Fruit fly (Drosophila melanogaster) whole organism, embryonic: Measurements from ENCODE around the gene retm.
A peak's percentile ranks its signal among the peaks of the same experiment; 100 is the strongest.

Source experiments
- Atf3 ChIP-seq: fragments of 200-800 bp; sonication (Bioruptor generic); optimal IDR thresholded peaks from 3 replicates; lab custom pipeline; 2016; ENCODE audit warnings: missing biosample characterization, missing genetic modification characterization
- B-H2 ChIP-seq: fragments of 200-800 bp; sonication (Bioruptor generic); optimal IDR thresholded peaks from 2 replicates; lab custom pipeline; 2018; ENCODE audit warnings: missing biosample characterization, mild to moderate bottlenecking, missing genetic modification characterization
- Bdp1 ChIP-seq: fragments of 200-800 bp; sonication (Bioruptor generic); optimal IDR thresholded peaks from 3 replicates; lab custom pipeline; 2016; ENCODE audit warnings: missing biosample characterization, missing genetic modification characterization
- Bteb2 ChIP-seq: fragments of 200-800 bp; sonication (Bioruptor generic); optimal IDR thresholded peaks from 2 replicates; lab custom pipeline; 2016; ENCODE audit warnings: missing biosample characterization, missing genetic modification characterization
- CG10431 ChIP-seq: fragments of 200-800 bp; sonication (Bioruptor generic); optimal IDR thresholded peaks from 3 replicates; lab custom pipeline; 2018; ENCODE audit warnings: missing biosample characterization, mild to moderate bottlenecking, missing genetic modification characterization
- CG12236 ChIP-seq: fragments of 200-800 bp; sonication (Bioruptor generic); optimal IDR thresholded peaks from 2 replicates; lab custom pipeline; 2016; ENCODE audit warnings: missing biosample characterization, missing genetic modification characterization
- CG13424 ChIP-seq: fragments of 200-800 bp; sonication (Bioruptor generic); optimal IDR thresholded peaks from 2 replicates; lab custom pipeline; 2019; ENCODE audit warnings: missing biosample characterization, mild to moderate bottlenecking, missing genetic modification characterization, moderate library complexity
- CG16779 ChIP-seq: fragments of 200-800 bp; sonication (Bioruptor generic); IDR thresholded peaks from 2 replicates; pipeline ENCODE4 v1.3.6; 2022; ENCODE audit warnings: missing biosample characterization, missing genetic modification characterization
- CG18476 ChIP-seq: fragments of 200-800 bp; sonication (Bioruptor generic); optimal IDR thresholded peaks from 2 replicates; lab custom pipeline; 2016; ENCODE audit warnings: missing biosample characterization, mild to moderate bottlenecking, missing genetic modification characterization
- CG2202 ChIP-seq: fragments of 200-800 bp; sonication (Bioruptor generic); optimal IDR thresholded peaks from 2 replicates; lab custom pipeline; 2018; ENCODE audit warnings: missing biosample characterization, mild to moderate bottlenecking, missing genetic modification characterization
- CG32532 ChIP-seq: fragments of 200-800 bp; sonication (Bioruptor generic); IDR thresholded peaks from 2 replicates; pipeline ENCODE4 v1.3.6; 2022; ENCODE audit warnings: missing biosample characterization, missing genetic modification characterization
- CG32767 ChIP-seq: fragments of 200-800 bp; sonication (Bioruptor generic); IDR thresholded peaks from 2 replicates; pipeline ENCODE4 v1.3.6; 2022; ENCODE audit warnings: missing biosample characterization, missing genetic modification characterization
- CG33213 ChIP-seq: fragments of 200-800 bp; sonication (Bioruptor generic); optimal IDR thresholded peaks from 3 replicates; lab custom pipeline; 2016; ENCODE audit warnings: missing biosample characterization, missing genetic modification characterization
- CG42726 ChIP-seq: fragments of 200-800 bp; sonication (Bioruptor generic); IDR thresholded peaks from 2 replicates; pipeline ENCODE4 v1.3.6; 2022; ENCODE audit warnings: missing biosample characterization, missing genetic modification characterization; ENCODE audit not compliant: partially characterized antibody
- CG6175 ChIP-seq: fragments of 200-800 bp; sonication (Bioruptor generic); IDR thresholded peaks from 3 replicates; pipeline ENCODE4 v1.3.6; 2022; ENCODE audit warnings: missing biosample characterization, missing genetic modification characterization
- CG7372 ChIP-seq: fragments of 200-800 bp; sonication (Bioruptor generic); IDR thresholded peaks from 2 replicates; pipeline ENCODE4 v1.3.6; 2022; ENCODE audit warnings: missing biosample characterization, missing genetic modification characterization
- CG7745 ChIP-seq: fragments of 200-800 bp; sonication (Bioruptor generic); optimal IDR thresholded peaks from 2 replicates; lab custom pipeline; 2018; ENCODE audit warnings: missing biosample characterization, mild to moderate bottlenecking, missing genetic modification characterization, moderate library complexity
- CG8089 ChIP-seq: fragments of 200-800 bp; sonication (Bioruptor generic); optimal IDR thresholded peaks from 3 replicates; lab custom pipeline; 2016; ENCODE audit warnings: missing biosample characterization, missing genetic modification characterization
- D19A ChIP-seq: fragments of 200-800 bp; optimal IDR thresholded peaks from 3 replicates; lab custom pipeline; 2019; ENCODE audit warnings: missing biosample characterization, mild to moderate bottlenecking, missing genetic modification characterization, moderate library complexity
- Dad ChIP-seq: fragments of 200-800 bp; sonication (Bioruptor generic); optimal IDR thresholded peaks from 3 replicates; lab custom pipeline; 2016; ENCODE audit warnings: missing biosample characterization, missing genetic modification characterization
- Dfd ChIP-seq, 2 experiments: fragments of >200 bp; optimal IDR thresholded peaks; 2 replicates each; lab custom pipeline; 2017; ENCODE audit warnings: missing biosample characterization in 2 of 2, missing genetic modification characterization in 2 of 2
- E2f1 ChIP-seq: fragments of 200-800 bp; sonication (Bioruptor generic); IDR thresholded peaks from 2 replicates; pipeline ENCODE4 v1.3.6; 2022; ENCODE audit warnings: missing biosample characterization, missing genetic modification characterization
- Ets65A ChIP-seq: fragments of 200-800 bp; sonication (Bioruptor generic); peaks from one replicate; lab custom pipeline; 2016; ENCODE audit warnings: missing biosample characterization, missing genetic modification characterization
- Fer2 ChIP-seq: fragments of 200-800 bp; sonication (Bioruptor generic); optimal IDR thresholded peaks from 2 replicates; lab custom pipeline; 2018; ENCODE audit warnings: missing biosample characterization, mild to moderate bottlenecking, missing genetic modification characterization, moderate library complexity
- Fer3 ChIP-seq: fragments of 200-800 bp; sonication (Bioruptor generic); optimal IDR thresholded peaks from 2 replicates; lab custom pipeline; 2018; ENCODE audit warnings: missing biosample characterization, mild to moderate bottlenecking, missing genetic modification characterization, moderate library complexity
- H2.0 ChIP-seq: fragments of 200-800 bp; sonication (Bioruptor generic); IDR thresholded peaks from 2 replicates; pipeline ENCODE4 v1.3.6; 2022; ENCODE audit warnings: missing biosample characterization, missing genetic modification characterization
- Hsf ChIP-seq: fragments of 200-800 bp; sonication (Bioruptor generic); optimal IDR thresholded peaks from 3 replicates; lab custom pipeline; 2016; ENCODE audit warnings: missing biosample characterization, missing genetic modification characterization
- Spps ChIP-seq: fragments of 200-800 bp; sonication (Bioruptor generic); optimal IDR thresholded peaks from 2 replicates; lab custom pipeline; 2018; ENCODE audit warnings: missing biosample characterization, mild to moderate bottlenecking, missing genetic modification characterization
- ash1 ChIP-seq: fragments of 200-800 bp; sonication (Bioruptor generic); optimal IDR thresholded peaks from 2 replicates; lab custom pipeline; 2018; ENCODE audit warnings: missing biosample characterization, mild to moderate bottlenecking, missing genetic modification characterization
- dmrt11E ChIP-seq: fragments of 200-800 bp; sonication (Bioruptor generic); optimal IDR thresholded peaks from 3 replicates; lab custom pipeline; 2018; ENCODE audit warnings: missing biosample characterization, mild to moderate bottlenecking, missing genetic modification characterization, moderate library complexity
- dmrt99B ChIP-seq: fragments of 200-800 bp; sonication (Bioruptor generic); optimal IDR thresholded peaks from 2 replicates; lab custom pipeline; 2018; ENCODE audit warnings: missing biosample characterization, mild to moderate bottlenecking, missing genetic modification characterization, moderate library complexity
- ems ChIP-seq: fragments of 200-800 bp; sonication (Bioruptor generic); optimal IDR thresholded peaks from 3 replicates; lab custom pipeline; 2016; ENCODE audit warnings: missing biosample characterization, missing genetic modification characterization
- fd3F ChIP-seq: fragments of 200-800 bp; sonication (Bioruptor generic); optimal IDR thresholded peaks from 2 replicates; lab custom pipeline; 2018; ENCODE audit warnings: missing biosample characterization, mild to moderate bottlenecking, missing genetic modification characterization, moderate library complexity
- grau ChIP-seq: fragments of 200-800 bp; optimal IDR thresholded peaks from 3 replicates; lab custom pipeline; 2019; ENCODE audit warnings: missing biosample characterization, mild to moderate bottlenecking, missing genetic modification characterization, moderate library complexity
- h ChIP-seq: fragments of >200 bp; optimal IDR thresholded peaks from 2 replicates; lab custom pipeline; 2017
- hkb ChIP-seq, 2 experiments: fragments of 200-800 bp in 1 of 2; fragments of >200 bp in 1 of 2; sonication (Bioruptor generic) in 1 of 2; IDR thresholded peaks in 1 of 2; optimal IDR thresholded peaks in 1 of 2; 2 replicates each; pipeline versions ENCODE4 v1.3.6 to Lab custom; 2017 to 2022; ENCODE audit warnings: missing biosample characterization in 1 of 2, missing genetic modification characterization in 1 of 2
- hth ChIP-seq: fragments of >200 bp; optimal IDR thresholded peaks from 2 replicates; lab custom pipeline; 2017; ENCODE audit warnings: inconsistent platforms
- inv ChIP-seq: fragments of 200-800 bp; sonication (Bioruptor generic); IDR thresholded peaks from 2 replicates; pipeline ENCODE4 v1.3.6; 2022; ENCODE audit warnings: missing biosample characterization, missing genetic modification characterization; ENCODE audit not compliant: partially characterized antibody
- jigr1 ChIP-seq: fragments of 200-800 bp; sonication (Bioruptor generic); IDR thresholded peaks from 3 replicates; pipeline ENCODE4 v1.3.6; 2022; ENCODE audit warnings: missing biosample characterization, missing genetic modification characterization
- kay ChIP-seq: fragments of 200-800 bp; sonication (Bioruptor generic); optimal IDR thresholded peaks from 2 replicates; lab custom pipeline; 2016; ENCODE audit warnings: missing biosample characterization, missing genetic modification characterization
- pan ChIP-seq, 4 experiments: fragments of >200 bp in 3 of 4; fragments of 200-800 bp in 1 of 4; sonication (Bioruptor generic) in 1 of 4; optimal IDR thresholded peaks in 3 of 4; IDR thresholded peaks in 1 of 4; 2 replicates each; pipeline versions ENCODE4 v1.3.6 to Lab custom; 2017 to 2022; ENCODE audit warnings: missing biosample characterization in 2 of 4, missing genetic modification characterization in 2 of 4, mixed read lengths in 1 of 4
- pum ChIP-seq: fragments of 200-800 bp; sonication (Bioruptor generic); optimal IDR thresholded peaks from 2 replicates; lab custom pipeline; 2016; ENCODE audit warnings: missing biosample characterization, missing genetic modification characterization
- ranshi ChIP-seq: fragments of 200-800 bp; sonication (Bioruptor generic); IDR thresholded peaks from 2 replicates; pipeline ENCODE4 v1.3.6; 2022; ENCODE audit warnings: missing biosample characterization, missing genetic modification characterization
- rib ChIP-seq: fragments of 200-800 bp; sonication (Bioruptor generic); IDR thresholded peaks from 2 replicates; pipeline ENCODE4 v1.3.6; 2022; ENCODE audit warnings: missing biosample characterization, missing genetic modification characterization
- sc ChIP-seq, 3 experiments: fragments of >200 bp in 2 of 3; fragments of 200-800 bp in 1 of 3; sonication (Bioruptor generic) in 1 of 3; optimal IDR thresholded peaks; 2 replicates in 2 of 3; 3 replicates in 1 of 3; lab custom pipeline; 2017; ENCODE audit warnings: mild to moderate bottlenecking in 1 of 3, missing biosample characterization in 1 of 3, missing genetic modification characterization in 1 of 3, missing genetic modification reagents in 1 of 3
- stwl ChIP-seq: fragments of 200-800 bp; sonication (Bioruptor generic); optimal IDR thresholded peaks from 3 replicates; lab custom pipeline; 2018; ENCODE audit warnings: missing biosample characterization, mild to moderate bottlenecking, missing genetic modification characterization, moderate library complexity
- tgo ChIP-seq: fragments of 200-800 bp; sonication (Bioruptor generic); IDR thresholded peaks from 3 replicates; pipeline ENCODE4 v1.3.6; 2022; ENCODE audit warnings: missing biosample characterization, missing genetic modification characterization
- tin ChIP-seq: fragments of 200-800 bp; sonication (Bioruptor generic); optimal IDR thresholded peaks from 3 replicates; lab custom pipeline; 2016; ENCODE audit warnings: missing biosample characterization, missing genetic modification characterization
- tx ChIP-seq: fragments of 200-800 bp; sonication (Bioruptor generic); optimal IDR thresholded peaks from 2 replicates; lab custom pipeline; 2016; ENCODE audit warnings: missing biosample characterization, missing genetic modification characterization
- unpg ChIP-seq: fragments of 200-800 bp; sonication (Bioruptor generic); optimal IDR thresholded peaks from 3 replicates; lab custom pipeline; 2018; ENCODE audit warnings: missing biosample characterization, mild to moderate bottlenecking, missing genetic modification characterization, moderate library complexity

Gene retm

dm6 chr2L:6479226-6479906 lies 23.6 kb upstream of the retm start (continued):
- TF ChIP-seq CG18476 (GFP tag; lab: Kevin White, UChicago) (peak; percentile 4), Atf3 (GFP tag; lab: Kevin White, UChicago) (peak; percentile 20), Dad (GFP tag; lab: Kevin White, UChicago) (no peak), inv (GFP tag; lab: Robert Waterston, UW) (no peak), Bteb2 (GFP tag; lab: Kevin White, UChicago) (no peak), Spps (tag; lab: Kevin White, UChicago) (no peak), kay (GFP tag; lab: Kevin White, UChicago) (no peak), ems (GFP tag; lab: Kevin White, UChicago) (no peak), pan (optimal IDR thresholded peaks at IDR 0.05; lab: Kevin White, UChicago) (no peak), pan (GFP tag; optimal IDR thresholded peaks at IDR 0.05 in 1 of 2, IDR thresholded peaks at IDR 0.05 in 1 of 2) (no peak), CG2202 (tag; lab: Kevin White, UChicago) (no peak), sc (optimal IDR thresholded peaks at IDR 0.05; lab: Kevin White, UChicago) (no peak), sc (GFP tag; optimal IDR thresholded peaks at IDR 0.05; lab: Kevin White, UChicago) (no peak), CG7745 (tag; lab: Kevin White, UChicago) (no peak), CG7372 (GFP tag; lab: Robert Waterston, UW) (no peak), Fer3 (tag; lab: Kevin White, UChicago) (peak; percentile 52), hth (lab: Kevin White, UChicago) (no peak), tin (GFP tag; lab: Kevin White, UChicago) (no peak), dmrt99B (tag; lab: Kevin White, UChicago) (peak; percentile 29), CG33213 (GFP tag; lab: Kevin White, UChicago) (no peak), fd3F (no peak), CG42726 (GFP tag; lab: Robert Waterston, UW) (no peak), D19A (tag; lab: Kevin White, UChicago) (peak; percentile 42), H2.0 (GFP tag; lab: Robert Waterston, UW) (no peak), CG32767 (no peak), B-H2 (GFP tag; lab: Kevin White, UChicago) (peak; percentile 51), CG12236 (no peak), dmrt11E (peak; percentile 8), CG16779 (GFP tag; lab: Robert Waterston, UW) (no peak), Dfd (GFP tag; optimal IDR thresholded peaks at IDR 0.05; lab: Kevin White, UChicago) (no peak), rib (no peak), stwl (tag; lab: Kevin White, UChicago) (peak; percentile 33), pum (GFP tag; lab: Kevin White, UChicago) (no peak), unpg (GFP tag; lab: Kevin White, UChicago) (peak; percentile 18), tx (GFP tag; lab: Kevin White, UChicago) (no peak), h (lab: Kevin White, UChicago) (no peak), CG8089 (GFP tag; lab: Kevin White, UChicago) (no peak), Ets65A (GFP tag; lab: Kevin White, UChicago) (no peak), ranshi (peak; percentile 10; the same call in 1 of the 2 replicates), ash1 (GFP tag; lab: Kevin White, UChicago) (peak; percentile 39), CG6175 (GFP tag; lab: Robert Waterston, UW) (no peak), jigr1 (GFP tag; lab: Robert Waterston, UW) (no peak), Hsf (GFP tag; lab: Kevin White, UChicago) (no peak), Fer2 (peak; percentile 37), CG13424 (tag; lab: Kevin White, UChicago) (peak; percentile 29), CG32532 (GFP tag; lab: Robert Waterston, UW) (peak; percentile 62; the same call in 1 of the 2 replicates), CG10431 (peak; percentile 65), hkb (optimal IDR thresholded peaks at IDR 0.05; lab: Kevin White, UChicago) (no peak), hkb (GFP tag; IDR thresholded peaks at IDR 0.05; lab: Robert Waterston, UW) (peak; percentile 47), tgo (no peak), Bdp1 (GFP tag; lab: Kevin White, UChicago) (no peak), grau (tag; lab: Kevin White, UChicago) (peak; percentile 13), E2f1 (no peak)
